Worm (Caenorhabditis elegans) whole organism, L4 larva: Measurements from ENCODE around the gene C05D9.7.

Experiments
- D1046.2 ChIP-seq: fragments of 200-800 bp; sonication (Bioruptor generic); IDR thresholded peaks from 2 replicates; pipeline ENCODE4 v1.3.6; 2022; ENCODE audit warnings: missing genetic modification characterization, missing compliant biosample characterization
- Y105C5A.15 ChIP-seq: fragments of 200-800 bp; sonication (Bioruptor generic); IDR thresholded peaks from 2 replicates; pipeline ENCODE4 v1.3.6; 2022; ENCODE audit warnings: missing genetic modification characterization, missing compliant biosample characterization
- ZK546.5 ChIP-seq, 2 experiments: sonication (generic microtip); optimal IDR thresholded peaks; 2 replicates each; lab custom pipeline; 2017; ENCODE audit warnings: missing biosample characterization in 2 of 2, missing genetic modification characterization in 2 of 2
- aha-1 ChIP-seq: fragments of 150-350 bp; peaks from one replicate; lab custom pipeline; 2014; ENCODE audit warnings: missing biosample characterization, missing genetic modification characterization
- ama-1 ChIP-seq: fragments of 150-350 bp; optimal IDR thresholded peaks from 2 replicates; lab custom pipeline; 2014; ENCODE audit warnings: inconsistent platforms, mixed read lengths
- attf-4 ChIP-seq: sonication (generic microtip); optimal IDR thresholded peaks from 3 replicates; lab custom pipeline; 2017; ENCODE audit warnings: missing biosample characterization, missing genetic modification characterization
- ceh-62 ChIP-seq: sonication (generic microtip); optimal IDR thresholded peaks from 2 replicates; lab custom pipeline; 2017; ENCODE audit warnings: missing biosample characterization, missing genetic modification characterization
- ceh-82 ChIP-seq: sonication (generic microtip); optimal IDR thresholded peaks from 2 replicates; lab custom pipeline; 2017; ENCODE audit warnings: missing biosample characterization, missing genetic modification characterization
- ces-1 ChIP-seq: fragments of 150-350 bp; sonication (generic microtip); optimal IDR thresholded peaks from 4 replicates; lab custom pipeline; 2014; ENCODE audit warnings: missing biosample characterization, missing genetic modification reagents, missing genetic modification characterization
- cey-2 ChIP-seq: sonication (generic microtip); optimal IDR thresholded peaks from 3 replicates; lab custom pipeline; 2017; ENCODE audit warnings: missing genetic modification characterization, mild to moderate bottlenecking, missing compliant biosample characterization, antibody characterized with exemption, borderline replicate concordance; ENCODE audit not compliant: insufficient read depth
- ctbp-1 ChIP-seq: fragments of 200-800 bp; sonication (Bioruptor generic); IDR thresholded peaks from 2 replicates; pipeline ENCODE4 v1.3.6; 2022; ENCODE audit warnings: missing genetic modification reagents, missing genetic modification characterization, missing compliant biosample characterization
- daf-19 ChIP-seq: fragments of 200-800 bp; sonication (Bioruptor generic); conservative IDR thresholded peaks from 2 replicates; pipeline ENCODE4 v1.3.6; 2022; ENCODE audit warnings: missing genetic modification characterization, missing compliant biosample characterization
- dmd-6 ChIP-seq: fragments of 200-800 bp; sonication (Bioruptor generic); IDR thresholded peaks from 2 replicates; pipeline ENCODE4 v1.3.6; 2022; ENCODE audit warnings: missing genetic modification reagents, missing genetic modification characterization, missing compliant biosample characterization
- dmd-8 ChIP-seq: fragments of 200-800 bp; sonication (Bioruptor generic); IDR thresholded peaks from 2 replicates; pipeline ENCODE4 v1.3.6; 2022; ENCODE audit warnings: missing genetic modification characterization, missing compliant biosample characterization
- dmd-9 ChIP-seq: fragments of 200-800 bp; sonication (Bioruptor generic); IDR thresholded peaks from 2 replicates; pipeline ENCODE4 v1.3.6; 2022; ENCODE audit warnings: missing genetic modification reagents, missing genetic modification characterization, missing compliant biosample characterization
- dve-1 ChIP-seq: sonication (generic microtip); optimal IDR thresholded peaks from 2 replicates; lab custom pipeline; 2017; ENCODE audit warnings: antibody characterized with exemption, mild to moderate bottlenecking, missing genetic modification characterization, missing compliant biosample characterization; ENCODE audit not compliant: insufficient read depth
- gei-8 ChIP-seq: fragments of 200-800 bp; sonication (Bioruptor generic); optimal IDR thresholded peaks from 2 replicates; lab custom pipeline; 2018; ENCODE audit warnings: mild to moderate bottlenecking, missing genetic modification characterization, missing compliant biosample characterization
- hif-1 ChIP-seq, 2 experiments: sonication (generic microtip); optimal IDR thresholded peaks; 2 replicates each; lab custom pipeline; 2016 to 2017; ENCODE audit warnings: missing compliant biosample characterization in 2 of 2, missing genetic modification characterization in 2 of 2, missing genetic modification reagents in 2 of 2, missing genotype in 2 of 2, mild to moderate bottlenecking in 1 of 2
- hlh-11 ChIP-seq: fragments of 200-800 bp; sonication (Bioruptor generic); optimal IDR thresholded peaks from 2 replicates; lab custom pipeline; 2018; ENCODE audit warnings: mild to moderate bottlenecking, missing genetic modification characterization, missing compliant biosample characterization
- lin-1 ChIP-seq: fragments of 200-800 bp; sonication (Bioruptor generic); IDR thresholded peaks from 2 replicates; pipeline ENCODE4 v1.3.6; 2022; ENCODE audit warnings: missing genetic modification reagents, missing genetic modification characterization, missing compliant biosample characterization
- lin-15B ChIP-seq: fragments of 150-350 bp; sonication (generic microtip); optimal IDR thresholded peaks from 3 replicates; lab custom pipeline; 2014; ENCODE audit warnings: missing biosample characterization, missing genetic modification characterization
- lin-29 ChIP-seq: fragments of 200-800 bp; sonication (Bioruptor generic); IDR thresholded peaks from 2 replicates; pipeline ENCODE4 v1.3.6; 2022; ENCODE audit warnings: missing genetic modification reagents, missing genetic modification characterization, missing compliant biosample characterization
- lir-3 ChIP-seq: sonication (generic microtip); optimal IDR thresholded peaks from 2 replicates; lab custom pipeline; 2016; ENCODE audit warnings: mild to moderate bottlenecking, missing genetic modification characterization, missing compliant biosample characterization
- lsy-2 ChIP-seq, 2 experiments: fragments of 150-350 bp in 1 of 2; sonication (generic microtip) in 1 of 2; optimal IDR thresholded peaks; 2 replicates each; lab custom pipeline; 2014 to 2017; ENCODE audit warnings: missing biosample characterization in 2 of 2, missing genetic modification characterization in 2 of 2
- madf-9 ChIP-seq: fragments of 200-800 bp; sonication (Bioruptor generic); conservative IDR thresholded peaks from 2 replicates; pipeline ENCODE4 v1.3.6; 2022; ENCODE audit warnings: missing genetic modification reagents, missing genetic modification characterization, missing compliant biosample characterization
- mxl-2 ChIP-seq: fragments of 200-800 bp; sonication (Bioruptor generic); conservative IDR thresholded peaks from 2 replicates; pipeline ENCODE4 v1.3.6; 2022; ENCODE audit warnings: missing genetic modification reagents, missing genetic modification characterization, missing compliant biosample characterization
- mxl-3 ChIP-seq: fragments of 200-800 bp; sonication (Bioruptor generic); optimal IDR thresholded peaks from 2 replicates; lab custom pipeline; 2018; ENCODE audit warnings: mild to moderate bottlenecking, missing genetic modification characterization, missing compliant biosample characterization
- nhr-102 ChIP-seq: sonication (generic microtip); optimal IDR thresholded peaks from 2 replicates; lab custom pipeline; 2016; ENCODE audit warnings: mild to moderate bottlenecking, missing genetic modification characterization, moderate library complexity, missing compliant biosample characterization
- nhr-11 ChIP-seq: fragments of 150-350 bp; optimal IDR thresholded peaks from 2 replicates; lab custom pipeline; 2014; ENCODE audit warnings: missing biosample characterization, missing genetic modification characterization
- nhr-111 ChIP-seq: fragments of 200-800 bp; sonication (Bioruptor generic); optimal IDR thresholded peaks from 2 replicates; lab custom pipeline; 2018; ENCODE audit warnings: mild to moderate bottlenecking, missing genetic modification characterization, missing compliant biosample characterization
- nhr-28 ChIP-seq: fragments of 150-350 bp; optimal IDR thresholded peaks from 2 replicates; lab custom pipeline; 2014; ENCODE audit warnings: missing biosample characterization, missing genetic modification characterization
- nhr-41 ChIP-seq: fragments of 200-800 bp; sonication (Bioruptor generic); IDR thresholded peaks from 2 replicates; pipeline ENCODE4 v1.3.6; 2022; ENCODE audit warnings: missing genetic modification reagents, missing genetic modification characterization, missing compliant biosample characterization
- pha-4 ChIP-seq, 2 experiments: fragments of 150-350 bp in 1 of 2; fragments of 200-800 bp in 1 of 2; sonication (Bioruptor generic) in 1 of 2; IDR thresholded peaks in 1 of 2; optimal IDR thresholded peaks in 1 of 2; 2 replicates each; pipeline versions ENCODE4 v1.3.6 to Lab custom; 2014 to 2022; ENCODE audit warnings: missing genetic modification characterization in 2 of 2, missing genetic modification reagents in 2 of 2, missing biosample characterization in 1 of 2, missing compliant biosample characterization in 1 of 2
- pqm-1 ChIP-seq: sonication (generic microtip); optimal IDR thresholded peaks from 2 replicates; lab custom pipeline; 2017; ENCODE audit warnings: missing biosample characterization, missing genetic modification characterization
- sdz-12 ChIP-seq: fragments of 200-800 bp; sonication (Bioruptor generic); optimal IDR thresholded peaks from 2 replicates; lab custom pipeline; 2018; ENCODE audit warnings: mild to moderate bottlenecking, missing genetic modification characterization, missing compliant biosample characterization
- set-16 ChIP-seq: fragments of 200-800 bp; sonication (Bioruptor generic); IDR thresholded peaks from 2 replicates; pipeline ENCODE4 v1.3.6; 2022; ENCODE audit warnings: missing genetic modification reagents, missing genetic modification characterization, missing compliant biosample characterization
- snpc-4 ChIP-seq: fragments of 150-350 bp; optimal IDR thresholded peaks from 2 replicates; lab custom pipeline; 2014; ENCODE audit warnings: missing biosample characterization, missing genetic modification characterization
- spr-1 ChIP-seq: sonication (generic microtip); optimal IDR thresholded peaks from 2 replicates; lab custom pipeline; 2016; ENCODE audit warnings: mild to moderate bottlenecking, missing genetic modification characterization, missing compliant biosample characterization
- tra-1 ChIP-seq: fragments of 200-800 bp; sonication (Bioruptor generic); IDR thresholded peaks from 2 replicates; pipeline ENCODE4 v1.3.6; 2022; ENCODE audit warnings: missing genetic modification reagents, missing genetic modification characterization, missing compliant biosample characterization
- zfp-2 ChIP-seq: sonication (generic microtip); optimal IDR thresholded peaks from 2 replicates; lab custom pipeline; 2016; ENCODE audit warnings: mild to moderate bottlenecking, missing genetic modification characterization, missing compliant biosample characterization
- zfp-3 ChIP-seq: fragments of 200-800 bp; sonication (Bioruptor generic); conservative IDR thresholded peaks from 2 replicates; pipeline ENCODE4 v1.3.6; 2022; ENCODE audit warnings: missing genetic modification reagents, missing genetic modification characterization, missing compliant biosample characterization
- ztf-11 ChIP-seq: fragments of 150-350 bp; optimal IDR thresholded peaks from 2 replicates; lab custom pipeline; 2014; ENCODE audit warnings: missing biosample characterization, missing genetic modification characterization

The C05D9.7 gene

ce11 chrX:1120326-1120725 lies 1.1 kb upstream of the C05D9.7 start (continued):
- TF ChIP-seq spr-1 (tag; lab: Kevin White, UChicago) (no peak), ces-1 (GFP tag; lab: Kevin White, UChicago) (peak; percentile 16)
- TF ChIP-seq, all 104 proteins: peak for 8

DNA sequence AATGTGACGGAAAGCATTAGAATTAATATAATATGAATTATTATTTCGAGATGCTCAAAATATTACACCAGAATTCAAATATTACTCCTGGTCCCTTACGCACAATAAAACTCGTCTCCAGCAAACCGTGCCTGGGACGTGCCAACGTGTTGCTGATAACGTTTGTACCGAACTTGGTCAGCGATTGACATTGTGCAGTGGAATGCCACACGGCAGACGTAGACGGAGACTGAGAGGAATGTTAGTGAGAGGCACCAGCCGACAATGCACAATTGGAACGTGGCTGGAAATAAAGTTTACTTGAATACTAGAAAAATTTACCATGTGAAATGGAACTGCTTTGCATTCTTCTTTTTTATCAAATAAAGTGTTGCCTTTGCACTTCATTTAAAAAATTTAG lies 2.0 kb downstream of the C05D9.7 start:
- TF ChIP-seq daf-19 (GFP tag; lab: Robert Waterston, UW) (no peak), ctbp-1 (GFP tag; lab: Robert Waterston, UW) (no peak), dmd-8 (no peak), ama-1 (no peak), ceh-82 (tag; lab: Kevin White, UChicago) (no peak), dve-1 (tag; lab: Kevin White, UChicago) (no peak), hlh-11 (tag; lab: Kevin White, UChicago) (peak; percentile 34), dmd-6 (GFP tag; lab: Robert Waterston, UW) (peak; percentile 38), nhr-102 (tag; lab: Kevin White, UChicago) (no peak), mxl-3 (peak; percentile 55), nhr-111 (no peak), nhr-28 (peak; percentile 50), nhr-11 (tag; lab: Kevin White, UChicago) (no peak), lin-29 (GFP tag; lab: Robert Waterston, UW) (no peak), D1046.2 (GFP tag; lab: Robert Waterston, UW) (no peak), cey-2 (tag; lab: Kevin White, UChicago) (no peak), madf-9 (GFP tag; lab: Robert Waterston, UW) (no peak), lin-15B (tag; lab: Kevin White, UChicago) (no peak), aha-1 (tag; lab: Kevin White, UChicago) (no peak), tra-1 (GFP tag; lab: Robert Waterston, UW) (no peak), ces-1 (GFP tag; lab: Kevin White, UChicago) (no peak), sdz-12 (no peak), hif-1 (tag; optimal IDR thresholded peaks at IDR 0.05; lab: Kevin White, UChicago) (no peak), attf-4 (no peak), dmd-9 (no peak), snpc-4 (tag; lab: Kevin White, UChicago) (no peak), Y105C5A.15 (no peak), ZK546.5 (tag; optimal IDR thresholded peaks at IDR 0.05; lab: Kevin White, UChicago) (no peak), pqm-1 (tag; lab: Kevin White, UChicago) (peak; percentile 22), ztf-11 (tag; lab: Kevin White, UChicago) (no peak), lin-1 (GFP tag; lab: Robert Waterston, UW) (no peak), zfp-2 (tag; lab: Kevin White, UChicago) (no peak), set-16 (GFP tag; lab: Robert Waterston, UW) (no peak), ceh-62 (tag; lab: Kevin White, UChicago) (no peak), pha-4 (GFP tag; IDR thresholded peaks at IDR 0.05; lab: Robert Waterston, UW) (no peak), pha-4 (tag; optimal IDR thresholded peaks at IDR 0.05; lab: Kevin White, UChicago) (no peak), gei-8 (GFP tag; lab: Kevin White, UChicago) (no peak), nhr-41 (GFP tag; lab: Robert Waterston, UW) (no peak), zfp-3 (GFP tag; lab: Robert Waterston, UW) (no peak), lsy-2 (tag; optimal IDR thresholded peaks at IDR 0.05; lab: Kevin White, UChicago) (no peak), mxl-2 (no peak), lir-3 (tag; lab: Kevin White, UChicago) (no peak)
